Worm (Caenorhabditis elegans) whole organism, mixed stage, embryonic: ENCODE data around the gene F12A10.1.

Source experiments
- M03D4.4 ChIP-seq: sonication (generic microtip); optimal IDR thresholded peaks from 2 replicates; lab custom pipeline; 2017; ENCODE audit warnings: mild to moderate bottlenecking, missing genetic modification characterization, missing compliant biosample characterization
- bed-3 ChIP-seq: fragments of 200-800 bp; sonication (Bioruptor generic); optimal IDR thresholded peaks from 3 replicates; lab custom pipeline; 2018; ENCODE audit warnings: mild to moderate bottlenecking, missing genetic modification characterization, moderate library complexity, missing compliant biosample characterization
- blmp-1 ChIP-seq: fragments of 150-350 bp; optimal IDR thresholded peaks from 2 replicates; lab custom pipeline; 2014; ENCODE audit warnings: missing biosample characterization, missing genetic modification characterization
- ceh-39 ChIP-seq: fragments of 150-350 bp; optimal IDR thresholded peaks from 2 replicates; lab custom pipeline; 2014; ENCODE audit warnings: missing biosample characterization, missing genetic modification characterization
- ceh-43 ChIP-seq: fragments of 200-800 bp; sonication (Bioruptor generic); optimal IDR thresholded peaks from 2 replicates; lab custom pipeline; 2018; ENCODE audit warnings: mild to moderate bottlenecking, missing genetic modification characterization, moderate library complexity, missing compliant biosample characterization
- ceh-83 ChIP-seq: fragments of 200-800 bp; sonication (Bioruptor generic); optimal IDR thresholded peaks from 2 replicates; lab custom pipeline; 2018; ENCODE audit warnings: mild to moderate bottlenecking, missing genetic modification characterization, missing compliant biosample characterization
- ces-1 ChIP-seq: fragments of 150-350 bp; optimal IDR thresholded peaks from 2 replicates; lab custom pipeline; 2014; ENCODE audit warnings: missing biosample characterization, missing genetic modification reagents, missing genetic modification characterization
- cnd-1 ChIP-seq: fragments of 200-800 bp; sonication (Bioruptor generic); optimal IDR thresholded peaks from 2 replicates; lab custom pipeline; 2018; ENCODE audit warnings: mild to moderate bottlenecking, missing genetic modification characterization, missing compliant biosample characterization
- drap-1 ChIP-seq: fragments of 200-800 bp; sonication (Bioruptor generic); optimal IDR thresholded peaks from 3 replicates; lab custom pipeline; 2018; ENCODE audit warnings: mild to moderate bottlenecking, missing genetic modification characterization, missing compliant biosample characterization
- elt-1 ChIP-seq: sonication (generic microtip); optimal IDR thresholded peaks from 2 replicates; lab custom pipeline; 2017; ENCODE audit warnings: missing genetic modification characterization, mild to moderate bottlenecking, missing compliant biosample characterization, antibody characterized with exemption, moderate library complexity, borderline replicate concordance; ENCODE audit not compliant: insufficient read depth
- elt-3 ChIP-seq: fragments of 150-350 bp; optimal IDR thresholded peaks from 2 replicates; lab custom pipeline; 2014; ENCODE audit warnings: missing biosample characterization, missing genetic modification characterization
- flh-1 ChIP-seq: fragments of 200-800 bp; sonication (Bioruptor generic); optimal IDR thresholded peaks from 2 replicates; lab custom pipeline; 2018; ENCODE audit warnings: mild to moderate bottlenecking, missing genetic modification characterization, moderate library complexity, missing compliant biosample characterization
- ham-2 ChIP-seq: fragments of 200-800 bp; sonication (Bioruptor generic); optimal IDR thresholded peaks from 2 replicates; lab custom pipeline; 2018; ENCODE audit warnings: mild to moderate bottlenecking, missing genetic modification characterization, missing compliant biosample characterization
- hlh-1 ChIP-seq: fragments of 150-350 bp; optimal IDR thresholded peaks from 2 replicates; lab custom pipeline; 2014; ENCODE audit warnings: missing biosample characterization, missing genetic modification reagents, missing genetic modification characterization
- lin-13 ChIP-seq: fragments of 150-350 bp; optimal IDR thresholded peaks from 2 replicates; lab custom pipeline; 2014; ENCODE audit warnings: missing biosample characterization, missing genetic modification characterization
- lsy-2 ChIP-seq: fragments of 150-350 bp; optimal IDR thresholded peaks from 2 replicates; lab custom pipeline; 2014; ENCODE audit warnings: missing biosample characterization, missing genetic modification characterization
- mab-5 ChIP-seq: fragments of 150-350 bp; optimal IDR thresholded peaks from 2 replicates; lab custom pipeline; 2014; ENCODE audit warnings: missing biosample characterization, missing genetic modification characterization
- mls-2 ChIP-seq: sonication (generic microtip); optimal IDR thresholded peaks from 2 replicates; lab custom pipeline; 2016; ENCODE audit warnings: mild to moderate bottlenecking, missing genetic modification characterization, moderate library complexity, missing compliant biosample characterization
- nhr-12 ChIP-seq: fragments of 150-350 bp; optimal IDR thresholded peaks from 2 replicates; lab custom pipeline; 2014; ENCODE audit warnings: missing biosample characterization, missing genetic modification characterization
- nhr-2 ChIP-seq: fragments of 150-350 bp; optimal IDR thresholded peaks from 2 replicates; lab custom pipeline; 2014; ENCODE audit warnings: missing biosample characterization, missing genetic modification characterization
- nhr-237 ChIP-seq: fragments of 150-350 bp; optimal IDR thresholded peaks from 2 replicates; lab custom pipeline; 2014; ENCODE audit warnings: missing biosample characterization, missing genetic modification characterization
- nhr-28 ChIP-seq: fragments of 150-350 bp; optimal IDR thresholded peaks from 2 replicates; lab custom pipeline; 2014; ENCODE audit warnings: missing biosample characterization, missing genetic modification characterization
- nhr-76 ChIP-seq: sonication (generic microtip); optimal IDR thresholded peaks from 2 replicates; lab custom pipeline; 2017; ENCODE audit warnings: missing biosample characterization, missing genetic modification characterization
- pha-4 ChIP-seq: fragments of 150-350 bp; optimal IDR thresholded peaks from 2 replicates; lab custom pipeline; 2018; ENCODE audit warnings: missing biosample characterization, missing genetic modification reagents, missing genetic modification characterization
- snpc-4 ChIP-seq: fragments of 150-350 bp; optimal IDR thresholded peaks from 2 replicates; lab custom pipeline; 2014; ENCODE audit warnings: missing biosample characterization, missing genetic modification characterization
- tbx-8 ChIP-seq: fragments of 200-800 bp; sonication (Bioruptor generic); optimal IDR thresholded peaks from 2 replicates; lab custom pipeline; 2018; ENCODE audit warnings: mild to moderate bottlenecking, missing genetic modification characterization, moderate library complexity, missing compliant biosample characterization
- unc-120 ChIP-seq: sonication (generic microtip); optimal IDR thresholded peaks from 2 replicates; lab custom pipeline; 2017; ENCODE audit warnings: missing genetic modification characterization, missing compliant biosample characterization; ENCODE audit not compliant: poor library complexity, severe bottlenecking
- unc-39 ChIP-seq: fragments of 150-350 bp; optimal IDR thresholded peaks from 2 replicates; lab custom pipeline; 2014; ENCODE audit warnings: missing biosample characterization, missing genetic modification characterization
- unc-62 ChIP-seq: fragments of 150-350 bp; optimal IDR thresholded peaks from 2 replicates; lab custom pipeline; 2014; ENCODE audit warnings: missing biosample characterization, missing genetic modification reagents, missing genetic modification characterization
- zip-8 ChIP-seq: fragments of 150-350 bp; optimal IDR thresholded peaks from 2 replicates; lab custom pipeline; 2014; ENCODE audit warnings: missing biosample characterization, missing genetic modification characterization

F12A10.1 gene

ce11 chrII:5500986-5501657 is 4.8 kb downstream of the F12A10.1 start, which contains the start of gene F12A10.8:
TSS of gene F12A10.8 (minus strand) at chrII:5501064.
- TF ChIP-seq elt-1 (peak; percentile 52), unc-120 (tag; lab: Kevin White, UChicago) (no peak), pha-4 (tag; lab: Kevin White, UChicago) (no peak), ces-1 (peak; percentile 89)

- TF ChIP-seq nhr-237 (no peak), flh-1 (GFP tag; lab: Kevin White, UChicago) (no peak), hlh-1 (tag; lab: Kevin White, UChicago) (no peak), elt-3 (tag; lab: Kevin White, UChicago) (no peak), ceh-43 (GFP tag; lab: Kevin White, UChicago) (no peak), blmp-1 (tag; lab: Kevin White, UChicago) (no peak)
These were observed 7.4 kb downstream of the F12A10.1 start, which contains the start of gene cyp-44A1 for ce11 chrII:5503760-5504159. TSS of gene cyp-44A1 (plus strand) at chrII:5504044.

- TF ChIP-seq nhr-2 (tag; lab: Kevin White, UChicago) = no peak
- TF ChIP-seq blmp-1 (tag; lab: Kevin White, UChicago) = peak; percentile 3
- peak; percentile 79 for TF ChIP-seq ces-1
- TF ChIP-seq, all 35 proteins: peak for 2
These were observed 9.5 kb downstream of the F12A10.1 start, which contains the start of gene npp-24 for ce11 chrII:5505820-5506287. TSS of gene npp-24 (plus strand) at chrII:5505870.

ce11 chrII:5511417-5512353 is 15.3 kb downstream of the F12A10.1 start:
- TF ChIP-seq unc-62 (GFP tag; lab: Kevin White, UChicago) (no peak), hlh-1 (tag; lab: Kevin White, UChicago) (peak; percentile 86), elt-3 (tag; lab: Kevin White, UChicago) (no peak), flh-1 (GFP tag; lab: Kevin White, UChicago) (no peak), ceh-43 (GFP tag; lab: Kevin White, UChicago) (no peak), nhr-76 (tag; lab: Kevin White, UChicago) (no peak), lsy-2 (no peak), unc-120 (tag; lab: Kevin White, UChicago) (peak; percentile 2), cnd-1 (tag; lab: Kevin White, UChicago) (no peak), elt-1 (no peak), nhr-28 (tag; lab: Kevin White, UChicago) (no peak), ces-1 (peak; percentile 67), lin-13 (tag; lab: Kevin White, UChicago) (no peak), ceh-39 (tag; lab: Kevin White, UChicago) (no peak), drap-1 (GFP tag; lab: Kevin White, UChicago) (no peak), tbx-8 (GFP tag; lab: Kevin White, UChicago) (no peak), snpc-4 (tag; lab: Kevin White, UChicago) (no peak), bed-3 (GFP tag; lab: Kevin White, UChicago) (no peak), unc-39 (tag; lab: Kevin White, UChicago) (no peak)

- TF ChIP-seq ceh-43 (GFP tag; lab: Kevin White, UChicago) (no peak), nhr-2 (tag; lab: Kevin White, UChicago) (no peak), mls-2 (tag; lab: Kevin White, UChicago) (no peak), snpc-4 (tag; lab: Kevin White, UChicago) (no peak), unc-120 (tag; lab: Kevin White, UChicago) (no peak), ceh-83 (no peak), M03D4.4 (tag; lab: Kevin White, UChicago) (no peak), mab-5 (no peak), nhr-12 (tag; lab: Kevin White, UChicago) (no peak), drap-1 (GFP tag; lab: Kevin White, UChicago) (no peak), ham-2 (GFP tag; lab: Kevin White, UChicago) (no peak), ces-1 (no peak), nhr-237 (no peak), zip-8 (tag; lab: Kevin White, UChicago) (no peak), lsy-2 (no peak), cnd-1 (tag; lab: Kevin White, UChicago) (no peak)
These were observed 16.2 kb downstream of the F12A10.1 start for ce11 chrII:5512473-5513097.
